Worm (Caenorhabditis elegans): ENCODE measurements around the gene F48C5.2.

F48C5.2 gene

ce11 chrX:11454231-11454630, at the start of gene F48C5.2:
TSS of gene F48C5.2 (minus strand) at chrX:11454331.
- no peak for TF ChIP-seq zip-8 (tag; optimal IDR thresholded peaks at IDR 0.05)
- TF ChIP-seq nhr-12 (tag; optimal IDR thresholded peaks at IDR 0.05) = no peak
- TF ChIP-seq ceh-39 (tag; optimal IDR thresholded peaks at IDR 0.05) = no peak
- TF ChIP-seq sptf-1 (tag; optimal IDR thresholded peaks at IDR 0.05) = no peak
- TF ChIP-seq ceh-43 (GFP tag; optimal IDR thresholded peaks at IDR 0.05) = no peak
- no peak for TF ChIP-seq ces-1 (GFP tag; optimal IDR thresholded peaks at IDR 0.05)
- no peak for TF ChIP-seq bed-3 (GFP tag; optimal IDR thresholded peaks at IDR 0.05)
- TF ChIP-seq mls-2 (tag; optimal IDR thresholded peaks at IDR 0.05) = no peak
- TF ChIP-seq elt-1 (tag; optimal IDR thresholded peaks at IDR 0.05; ENCODE audit: borderline replicate concordance, insufficient read depth) = no peak
- TF ChIP-seq sem-2 (GFP tag; optimal IDR thresholded peaks at IDR 0.05) = no peak
- no peak for TF ChIP-seq unc-39 (tag; optimal IDR thresholded peaks at IDR 0.05)
- TF ChIP-seq ceh-83 (GFP tag; optimal IDR thresholded peaks at IDR 0.05) = no peak
- no peak for TF ChIP-seq lsy-2 (tag; optimal IDR thresholded peaks at IDR 0.05)
- no peak for TF ChIP-seq unc-120 (tag; optimal IDR thresholded peaks at IDR 0.05; ENCODE audit: poor library complexity, severe bottlenecking)
- no peak for TF ChIP-seq nhr-2 (tag; optimal IDR thresholded peaks at IDR 0.05)
- no peak for TF ChIP-seq ham-2 (GFP tag; optimal IDR thresholded peaks at IDR 0.05)
- TF ChIP-seq nhr-237 (tag; optimal IDR thresholded peaks at IDR 0.05) = no peak
- no peak for TF ChIP-seq cnd-1 (tag; optimal IDR thresholded peaks at IDR 0.05)
- TF ChIP-seq blmp-1 (tag; optimal IDR thresholded peaks at IDR 0.05) = no peak
- no peak for TF ChIP-seq elt-3 (tag; optimal IDR thresholded peaks at IDR 0.05)

- no peak for TF ChIP-seq lin-32 (GFP tag; optimal IDR thresholded peaks at IDR 0.05)
- no peak for TF ChIP-seq nhr-76 (tag; optimal IDR thresholded peaks at IDR 0.05)
Observed at ce11 chrX:11501967-11502366, 47.8 kb upstream of the F48C5.2 start, which contains the start of gene F29G6.1. TSS of gene F29G6.1 (plus strand) at chrX:11502267.

ce11 chrX:11500589-11500988, 46.5 kb upstream of the F48C5.2 start:
- no peak for TF ChIP-seq bed-3 (GFP tag; optimal IDR thresholded peaks at IDR 0.05)
- TF ChIP-seq nhr-2 (tag; optimal IDR thresholded peaks at IDR 0.05) = no peak
- no peak for TF ChIP-seq cnd-1 (tag; optimal IDR thresholded peaks at IDR 0.05)
- no peak for TF ChIP-seq tbx-8 (GFP tag; optimal IDR thresholded peaks at IDR 0.05)
- no peak for TF ChIP-seq ham-2 (GFP tag; optimal IDR thresholded peaks at IDR 0.05)
- TF ChIP-seq hlh-1 (tag; optimal IDR thresholded peaks at IDR 0.05) = no peak
- no peak for TF ChIP-seq lin-32 (GFP tag; optimal IDR thresholded peaks at IDR 0.05)
- no peak for TF ChIP-seq M03D4.4 (tag; optimal IDR thresholded peaks at IDR 0.05)
- no peak for TF ChIP-seq ceh-39 (tag; optimal IDR thresholded peaks at IDR 0.05)

ce11 chrX:11499738-11500137, 45.6 kb upstream of the F48C5.2 start, which contains the start of gene T25C12.3:
TSS of gene T25C12.3 (minus strand) at chrX:11499999.
- no peak for TF ChIP-seq ceh-43 (GFP tag; optimal IDR thresholded peaks at IDR 0.05)
- TF ChIP-seq lin-13 (tag; optimal IDR thresholded peaks at IDR 0.05) = no peak
- no peak for TF ChIP-seq sptf-1 (tag; optimal IDR thresholded peaks at IDR 0.05)
- TF ChIP-seq tbx-8 (GFP tag; optimal IDR thresholded peaks at IDR 0.05) = no peak

- TF ChIP-seq lin-32 (GFP tag; optimal IDR thresholded peaks at IDR 0.05) (no peak), unc-62 (GFP tag; optimal IDR thresholded peaks at IDR 0.05) (no peak), mls-2 (tag; optimal IDR thresholded peaks at IDR 0.05) (no peak), nhr-76 (tag; optimal IDR thresholded peaks at IDR 0.05) (no peak), sptf-1 (tag; optimal IDR thresholded peaks at IDR 0.05) (no peak)
Observed at ce11 chrX:11498871-11499270, 44.7 kb upstream of the F48C5.2 start.

- TF ChIP-seq nhr-28 (tag; optimal IDR thresholded peaks at IDR 0.05) (no peak), bed-3 (GFP tag; optimal IDR thresholded peaks at IDR 0.05) (no peak), ceh-39 (tag; optimal IDR thresholded peaks at IDR 0.05) (no peak), sptf-1 (tag; optimal IDR thresholded peaks at IDR 0.05) (no peak), blmp-1 (tag; optimal IDR thresholded peaks at IDR 0.05) (no peak), unc-62 (GFP tag; optimal IDR thresholded peaks at IDR 0.05) (no peak), snpc-4 (tag; optimal IDR thresholded peaks at IDR 0.05) (no peak), lsy-2 (tag; optimal IDR thresholded peaks at IDR 0.05) (no peak), nhr-12 (tag; optimal IDR thresholded peaks at IDR 0.05) (no peak), mep-1 (tag; optimal IDR thresholded peaks at IDR 0.05) (no peak), elt-1 (tag; optimal IDR thresholded peaks at IDR 0.05; ENCODE audit: borderline replicate concordance, insufficient read depth) (no peak), ztf-11 (tag; optimal IDR thresholded peaks at IDR 0.05) (no peak), mls-2 (tag; optimal IDR thresholded peaks at IDR 0.05) (no peak), nhr-237 (tag; optimal IDR thresholded peaks at IDR 0.05) (no peak), drap-1 (GFP tag; optimal IDR thresholded peaks at IDR 0.05) (no peak), unc-120 (tag; optimal IDR thresholded peaks at IDR 0.05; ENCODE audit: poor library complexity, severe bottlenecking) (no peak)
Observed at ce11 chrX:11491835-11492234, 37.7 kb upstream of the F48C5.2 start.

All from whole organism, mixed stage, embryonic.